Fruit fly (Drosophila melanogaster) whole organism, wandering third instar larva: ENCODE data around the gene dlt.

ENCODE experiments used
- Abd-B ChIP-seq: fragments of >200 bp; optimal IDR thresholded peaks from 2 replicates; lab custom pipeline; 2017; ENCODE audit warnings: missing biosample characterization, missing genetic modification characterization
- CG32264 ChIP-seq: fragments of 200-800 bp; sonication (Bioruptor generic); optimal IDR thresholded peaks from 2 replicates; lab custom pipeline; 2016; ENCODE audit warnings: missing biosample characterization, missing genetic modification characterization
- CG9705 ChIP-seq: fragments of 200-800 bp; sonication (Bioruptor generic); optimal IDR thresholded peaks from 2 replicates; lab custom pipeline; 2018; ENCODE audit warnings: missing biosample characterization, mild to moderate bottlenecking, missing genetic modification characterization
- Dfd ChIP-seq: fragments of >200 bp; optimal IDR thresholded peaks from 2 replicates; lab custom pipeline; 2017; ENCODE audit warnings: missing biosample characterization, missing genetic modification characterization
- Dif ChIP-seq: fragments of 200-275, 200-300 bp; sonication (Bioruptor generic); optimal IDR thresholded peaks from 2 replicates; lab custom pipeline; 2018; ENCODE audit warnings: missing biosample characterization, missing genetic modification characterization; ENCODE audit not compliant: partially characterized antibody
- GATAd ChIP-seq: sonication (Bioruptor generic); optimal IDR thresholded peaks from 2 replicates; lab custom pipeline; 2016; ENCODE audit warnings: missing biosample characterization, missing genetic modification characterization
- HLH106 ChIP-seq: fragments of 200-800 bp; optimal IDR thresholded peaks from 3 replicates; lab custom pipeline; 2019; ENCODE audit warnings: missing biosample characterization, mild to moderate bottlenecking, missing genetic modification characterization, moderate library complexity
- Hnf4 ChIP-seq: fragments of 200-800 bp; sonication (Bioruptor generic); optimal IDR thresholded peaks from 2 replicates; lab custom pipeline; 2016; ENCODE audit warnings: missing biosample characterization, mild to moderate bottlenecking, missing genetic modification characterization
- Hr83 ChIP-seq: fragments of 200-300 bp; sonication (Bioruptor generic); optimal IDR thresholded peaks from 2 replicates; lab custom pipeline; 2016; ENCODE audit warnings: missing biosample characterization, mild to moderate bottlenecking, missing genetic modification characterization, moderate library complexity; ENCODE audit not compliant: poor library complexity, severe bottlenecking
- Jra ChIP-seq: sonication (Bioruptor generic); optimal IDR thresholded peaks from 2 replicates; lab custom pipeline; 2016; ENCODE audit warnings: missing biosample characterization, missing genetic modification characterization
- Mio ChIP-seq: sonication (Bioruptor generic); optimal IDR thresholded peaks from 2 replicates; lab custom pipeline; 2016; ENCODE audit warnings: missing biosample characterization, missing genetic modification characterization
- N ChIP-seq: fragments of >200 bp; optimal IDR thresholded peaks from 2 replicates; lab custom pipeline; 2018; ENCODE audit warnings: missing biosample characterization, missing external identifiers, missing genetic modification characterization
- OdsH ChIP-seq: fragments of 200-800 bp; sonication (Bioruptor generic); optimal IDR thresholded peaks from 2 replicates; lab custom pipeline; 2016; ENCODE audit warnings: missing biosample characterization, mild to moderate bottlenecking, missing genetic modification characterization
- Rel ChIP-seq, 2 experiments: fragments of 200-800 bp; sonication (Bioruptor generic) in 1 of 2; optimal IDR thresholded peaks; 2 replicates in 1 of 2; 3 replicates in 1 of 2; lab custom pipeline; 2016 to 2019; ENCODE audit warnings: mild to moderate bottlenecking in 2 of 2, missing biosample characterization in 2 of 2, missing genetic modification characterization in 2 of 2, moderate library complexity in 1 of 2
- Sp1 ChIP-seq: fragments of 200-800 bp; sonication (Bioruptor generic); optimal IDR thresholded peaks from 3 replicates; lab custom pipeline; 2019; ENCODE audit warnings: missing biosample characterization, mild to moderate bottlenecking, missing genetic modification characterization, moderate library complexity
- Vsx2 ChIP-seq: fragments of 200-300, 225-300 bp; sonication (Bioruptor generic); optimal IDR thresholded peaks from 2 replicates; lab custom pipeline; 2018; ENCODE audit warnings: missing biosample characterization, missing genetic modification characterization; ENCODE audit not compliant: partially characterized antibody
- br ChIP-seq: fragments of 200-800 bp; sonication (Bioruptor generic); optimal IDR thresholded peaks from 2 replicates; lab custom pipeline; 2016; ENCODE audit warnings: missing biosample characterization, missing genetic modification characterization
- brk ChIP-seq: fragments of 200-800 bp; sonication (Bioruptor generic); optimal IDR thresholded peaks from 2 replicates; lab custom pipeline; 2016; ENCODE audit warnings: missing biosample characterization, mild to moderate bottlenecking, missing genetic modification characterization
- dmrt93B ChIP-seq: fragments of 200-800 bp; sonication (Bioruptor generic); optimal IDR thresholded peaks from 2 replicates; lab custom pipeline; 2018; ENCODE audit warnings: missing biosample characterization, mild to moderate bottlenecking, missing genetic modification characterization
- dsf ChIP-seq: sonication (Bioruptor generic); optimal IDR thresholded peaks from 2 replicates; lab custom pipeline; 2016; ENCODE audit warnings: missing biosample characterization, missing genetic modification characterization, borderline replicate concordance
- ey ChIP-seq: fragments of 200-800 bp; sonication (Bioruptor generic); optimal IDR thresholded peaks from 2 replicates; lab custom pipeline; 2016; ENCODE audit warnings: missing biosample characterization, missing genetic modification characterization
- foxo ChIP-seq, 2 experiments: fragments of 200-800 bp; sonication (Bioruptor generic); optimal IDR thresholded peaks; 2 replicates in 1 of 2; 3 replicates in 1 of 2; lab custom pipeline; 2016 to 2017; ENCODE audit warnings: missing biosample characterization in 2 of 2, missing genetic modification characterization in 2 of 2
- fru ChIP-seq: fragments of 200-800 bp; sonication (Bioruptor generic); optimal IDR thresholded peaks from 3 replicates; lab custom pipeline; 2016; ENCODE audit warnings: missing biosample characterization, mild to moderate bottlenecking, missing genetic modification characterization
- h ChIP-seq: fragments of 200-800 bp; sonication (Bioruptor generic); optimal IDR thresholded peaks from 3 replicates; lab custom pipeline; 2016; ENCODE audit warnings: missing biosample characterization, mild to moderate bottlenecking, missing genetic modification characterization
- jim ChIP-seq: fragments of 175-275, 200-325 bp; sonication (Bioruptor generic); optimal IDR thresholded peaks from 2 replicates; lab custom pipeline; 2016; ENCODE audit warnings: missing biosample characterization, mild to moderate bottlenecking, missing genetic modification characterization
- lola ChIP-seq: fragments of >200 bp; optimal IDR thresholded peaks from 2 replicates; lab custom pipeline; 2017; ENCODE audit warnings: missing biosample characterization, missing genetic modification characterization
- pan ChIP-seq: fragments of >200 bp; optimal IDR thresholded peaks from 2 replicates; lab custom pipeline; 2017
- psq ChIP-seq: fragments of 200-800 bp; sonication (Bioruptor generic); optimal IDR thresholded peaks from 3 replicates; lab custom pipeline; 2017; ENCODE audit warnings: missing biosample characterization, mild to moderate bottlenecking, missing genetic modification characterization, moderate library complexity
- rgr ChIP-seq: fragments of 200-800 bp; sonication (Bioruptor generic); optimal IDR thresholded peaks from 3 replicates; lab custom pipeline; 2016; ENCODE audit warnings: missing biosample characterization, mild to moderate bottlenecking, missing genetic modification characterization
- sage ChIP-seq: fragments of 200-800 bp; sonication (Bioruptor generic); optimal IDR thresholded peaks from 2 replicates; lab custom pipeline; 2016; ENCODE audit warnings: missing biosample characterization, mild to moderate bottlenecking, missing genetic modification characterization
- sv ChIP-seq: fragments of 200-800 bp; sonication (Bioruptor generic); optimal IDR thresholded peaks from 3 replicates; lab custom pipeline; 2016; ENCODE audit warnings: missing biosample characterization, missing genetic modification characterization
- tai ChIP-seq: sonication (Bioruptor generic); optimal IDR thresholded peaks from 2 replicates; lab custom pipeline; 2016; ENCODE audit warnings: missing biosample characterization, missing genetic modification characterization
- woc ChIP-seq: sonication (Bioruptor generic); optimal IDR thresholded peaks from 2 replicates; lab custom pipeline; 2016; ENCODE audit warnings: missing biosample characterization, mild to moderate bottlenecking, missing genetic modification characterization

The dlt gene

DNA sequence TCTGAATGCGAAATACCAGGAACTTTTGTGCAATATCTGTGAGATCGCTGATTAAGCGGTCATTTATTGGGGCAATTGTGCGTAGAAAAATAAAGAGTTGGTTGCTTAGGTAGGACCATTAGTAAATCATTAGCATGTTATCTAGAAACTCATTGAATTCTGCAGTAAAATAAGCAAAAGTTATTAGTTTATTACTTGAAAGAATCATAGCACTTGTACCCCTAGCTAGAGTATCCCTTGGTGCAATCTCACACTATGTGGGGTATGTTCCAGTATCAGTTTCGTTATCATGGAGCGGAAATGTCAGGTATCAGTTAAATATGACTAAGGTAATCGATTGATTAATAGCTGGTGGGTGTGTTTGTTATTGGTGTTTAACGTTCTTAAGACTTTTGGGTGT lies 49.7 kb downstream of the dlt start:
- TF ChIP-seq dmrt93B (GFP tag; lab: Kevin White, UChicago) (no peak), Dfd (GFP tag; lab: Kevin White, UChicago) (no peak), rgr (GFP tag; lab: Kevin White, UChicago) (no peak), jim (no peak), Jra (no peak)

DNA sequence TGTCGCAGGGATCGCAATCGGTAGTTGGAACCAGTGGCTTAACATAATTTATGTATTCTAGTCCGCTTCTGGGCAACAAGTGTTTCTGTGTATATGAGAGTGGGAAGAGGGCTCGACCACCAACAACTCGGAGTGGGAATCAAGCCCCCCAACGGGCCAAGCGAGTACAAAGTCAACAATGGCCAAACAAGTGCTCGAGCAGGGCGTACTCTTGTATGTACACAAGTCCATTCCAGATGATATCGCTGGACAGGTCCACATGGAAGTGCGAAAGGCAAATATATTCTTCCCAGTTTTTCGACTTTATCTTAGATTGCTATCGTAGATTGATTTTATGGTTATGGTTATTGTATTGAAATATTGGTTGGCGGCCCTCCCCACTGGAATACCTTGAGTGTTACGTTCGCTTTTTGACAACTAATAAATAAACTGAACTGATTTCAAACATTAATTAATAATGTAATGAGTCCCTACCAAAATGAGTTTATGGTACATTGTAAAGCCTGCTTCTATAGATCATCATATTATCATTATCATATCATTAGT lies 52.5 kb downstream of the dlt start:
- TF ChIP-seq N (GFP tag; lab: Kevin White, UChicago) (no peak), Rel (GFP tag; optimal IDR thresholded peaks at IDR 0.05; lab: Kevin White, UChicago) (no peak), Rel (tag; optimal IDR thresholded peaks at IDR 0.05; lab: Kevin White, UChicago) (no peak), sv (GFP tag; lab: Kevin White, UChicago) (no peak), Mio (GFP tag; lab: Kevin White, UChicago) (no peak), Dif (GFP tag; lab: Kevin White, UChicago) (no peak), Hr83 (GFP tag; lab: Kevin White, UChicago) (peak; percentile 46), Hnf4 (GFP tag; lab: Kevin White, UChicago) (peak; percentile 32), HLH106 (tag; lab: Kevin White, UChicago) (no peak), ey (GFP tag; lab: Kevin White, UChicago) (no peak), pan (no peak), sage (GFP tag; lab: Kevin White, UChicago) (no peak), Vsx2 (GFP tag; lab: Kevin White, UChicago) (no peak)
- TF ChIP-seq, all 38 proteins: peak for 2

dm6 chr3L:1741655-1742551 lies 53.2 kb downstream of the dlt start:
- TF ChIP-seq Rel (GFP tag; optimal IDR thresholded peaks at IDR 0.05; lab: Kevin White, UChicago) = no peak
- TF ChIP-seq Rel (tag; optimal IDR thresholded peaks at IDR 0.05; lab: Kevin White, UChicago) = peak; percentile 23
- TF ChIP-seq woc (GFP tag; lab: Kevin White, UChicago) = peak; percentile 0
- TF ChIP-seq Dif (GFP tag; lab: Kevin White, UChicago) = peak; percentile 46
- TF ChIP-seq HLH106 (tag; lab: Kevin White, UChicago) = no peak
- TF ChIP-seq brk = no peak
- TF ChIP-seq Sp1 (GFP tag; lab: Kevin White, UChicago) = peak; percentile 1

DNA sequence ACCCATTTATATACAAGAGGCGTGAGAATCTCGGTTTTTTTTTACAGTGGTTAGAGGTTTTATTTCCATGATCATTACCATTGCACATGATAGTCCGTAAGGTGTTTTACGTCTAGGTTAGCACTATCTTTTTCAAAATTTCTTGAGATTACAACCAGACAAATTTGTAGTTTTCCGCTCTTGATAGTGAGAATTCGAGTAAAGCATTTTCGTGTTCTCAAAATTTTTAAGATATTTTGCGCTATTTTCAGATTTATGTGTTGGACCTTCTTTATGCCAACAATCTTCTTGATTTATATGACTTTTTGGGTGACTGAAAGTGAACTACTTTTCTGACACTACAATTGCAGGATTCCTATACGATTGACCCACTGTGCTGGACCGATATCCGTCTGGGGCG lies 54.0 kb downstream of the dlt start:
- TF ChIP-seq Hnf4 (GFP tag; lab: Kevin White, UChicago) (no peak), fru (peak; percentile 17), h (GFP tag; lab: Kevin White, UChicago) (peak; percentile 20), foxo (GFP tag; optimal IDR thresholded peaks at IDR 0.05; lab: Kevin White, UChicago) (peak in 1 of 2 experiments; percentile 55), HLH106 (tag; lab: Kevin White, UChicago) (peak; percentile 24), rgr (GFP tag; lab: Kevin White, UChicago) (peak; percentile 39), brk (no peak), Jra (no peak), CG32264 (GFP tag; lab: Kevin White, UChicago) (peak; percentile 25), OdsH (GFP tag; lab: Kevin White, UChicago) (peak; percentile 44), ey (GFP tag; lab: Kevin White, UChicago) (peak; percentile 60)

DNA sequence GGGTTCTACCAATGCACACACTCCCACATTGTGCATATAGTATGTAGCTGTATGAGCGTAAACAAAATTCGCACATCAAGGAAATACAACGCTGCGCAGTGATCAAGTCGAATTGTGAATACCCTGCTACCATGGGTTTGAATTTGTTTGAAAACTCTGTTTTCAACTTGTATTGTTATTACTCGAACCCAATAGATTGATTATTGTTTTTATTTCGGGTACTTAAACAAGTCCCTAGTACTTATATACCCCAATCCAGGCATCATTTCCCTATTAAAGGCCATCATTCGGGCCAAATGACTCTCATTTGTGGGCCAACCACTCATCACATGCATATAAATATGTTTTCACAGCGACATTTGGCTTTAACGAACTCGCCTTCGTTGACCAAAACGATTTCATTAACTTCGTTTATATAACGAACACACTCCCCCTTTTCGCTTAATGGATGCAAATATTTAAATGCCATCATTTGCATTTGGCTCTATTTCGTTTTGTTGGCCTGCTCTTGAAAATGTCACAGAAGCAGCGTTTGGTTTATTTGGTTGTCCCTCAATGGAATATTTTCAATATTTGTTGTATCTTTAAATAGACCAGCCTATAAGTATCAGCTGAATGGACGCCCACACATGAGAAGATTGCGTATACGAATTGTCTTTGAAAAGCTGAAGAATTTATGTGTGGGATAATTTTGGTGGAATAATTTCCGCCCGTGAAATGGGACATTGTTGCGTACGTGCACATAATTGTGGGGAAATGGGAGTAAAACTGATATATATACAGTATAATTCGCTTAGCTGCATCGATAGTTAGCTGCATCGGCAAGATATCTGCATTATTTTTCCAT lies 54.8 kb downstream of the dlt start:
- peak; percentile 71 for TF ChIP-seq br
- peak; percentile 74 for TF ChIP-seq OdsH (GFP tag; lab: Kevin White, UChicago)
- TF ChIP-seq lola (GFP tag; lab: Kevin White, UChicago) = no peak
- no peak for TF ChIP-seq Jra
- TF ChIP-seq Hnf4 (GFP tag; lab: Kevin White, UChicago) = peak; percentile 28
- no peak for TF ChIP-seq dmrt93B (GFP tag; lab: Kevin White, UChicago)
- no peak for TF ChIP-seq Abd-B
- peak; percentile 25 for TF ChIP-seq psq (GFP tag; lab: Kevin White, UChicago)
- TF ChIP-seq tai (GFP tag; lab: Kevin White, UChicago) = no peak
- TF ChIP-seq sv (GFP tag; lab: Kevin White, UChicago) = peak; percentile 43
- TF ChIP-seq fru = peak; percentile 42
- no peak for TF ChIP-seq CG32264 (GFP tag; lab: Kevin White, UChicago)
- TF ChIP-seq foxo (GFP tag; optimal IDR thresholded peaks at IDR 0.05; lab: Kevin White, UChicago) = peak in 1 of 2 experiments; percentile 72
- TF ChIP-seq ey (GFP tag; lab: Kevin White, UChicago) = peak; percentile 82
- no peak for TF ChIP-seq Rel (GFP tag; optimal IDR thresholded peaks at IDR 0.05; lab: Kevin White, UChicago)
- TF ChIP-seq Rel (tag; optimal IDR thresholded peaks at IDR 0.05; lab: Kevin White, UChicago) = no peak
- TF ChIP-seq CG9705 (GFP tag; lab: Kevin White, UChicago) = no peak
- peak; percentile 40 for TF ChIP-seq woc (GFP tag; lab: Kevin White, UChicago)
- no peak for TF ChIP-seq GATAd
- TF ChIP-seq Dif (GFP tag; lab: Kevin White, UChicago) = no peak
- peak; percentile 70 for TF ChIP-seq rgr (GFP tag; lab: Kevin White, UChicago)
- no peak for TF ChIP-seq sage (GFP tag; lab: Kevin White, UChicago)
- TF ChIP-seq Mio (GFP tag; lab: Kevin White, UChicago) = no peak
- TF ChIP-seq Dfd (GFP tag; lab: Kevin White, UChicago) = no peak
- no peak for TF ChIP-seq pan
- TF ChIP-seq dsf (GFP tag; lab: Kevin White, UChicago) = no peak
- no peak for TF ChIP-seq jim
